Worm (Caenorhabditis elegans) whole organism, L2 larva: ENCODE results near the gene nlp-53.

Experiments used
- C34F6.9 ChIP-seq: fragments of 150-350 bp; optimal IDR thresholded peaks from 2 replicates; lab custom pipeline; 2014; ENCODE audit warnings: missing biosample characterization, missing genetic modification characterization
- F13H6.1 ChIP-seq: sonication (generic microtip); optimal IDR thresholded peaks from 2 replicates; lab custom pipeline; 2016; ENCODE audit warnings: missing genetic modification characterization, missing compliant biosample characterization
- Y55F3AM.14 ChIP-seq: fragments of 200-800 bp; sonication (Bioruptor generic); optimal IDR thresholded peaks from 2 replicates; lab custom pipeline; 2018; ENCODE audit warnings: mild to moderate bottlenecking, missing genetic modification characterization, missing compliant biosample characterization
- aly-2 ChIP-seq: fragments of 150-350 bp; optimal IDR thresholded peaks from 2 replicates; lab custom pipeline; 2014; ENCODE audit warnings: missing biosample characterization, missing genetic modification characterization
- ama-1 ChIP-seq: fragments of 150-350 bp; optimal IDR thresholded peaks from 2 replicates; lab custom pipeline; 2018; ENCODE audit warnings: inconsistent platforms
- blmp-1 ChIP-seq: sonication (generic microtip); optimal IDR thresholded peaks from 2 replicates; lab custom pipeline; 2017; ENCODE audit warnings: missing genetic modification characterization, mild to moderate bottlenecking, missing compliant biosample characterization, antibody characterized with exemption, moderate library complexity; ENCODE audit not compliant: insufficient read depth
- ceh-16 ChIP-seq: fragments of 150-350 bp; optimal IDR thresholded peaks from 2 replicates; lab custom pipeline; 2014; ENCODE audit warnings: missing biosample characterization, missing genetic modification characterization
- ceh-82 ChIP-seq: fragments of 150-350 bp; optimal IDR thresholded peaks from 2 replicates; lab custom pipeline; 2014; ENCODE audit warnings: missing biosample characterization, missing genetic modification characterization
- crh-2 ChIP-seq: sonication (generic microtip); optimal IDR thresholded peaks from 2 replicates; lab custom pipeline; 2017; ENCODE audit warnings: missing biosample characterization, missing genetic modification characterization
- dmd-4 ChIP-seq: sonication (generic microtip); optimal IDR thresholded peaks from 2 replicates; lab custom pipeline; 2017; ENCODE audit warnings: missing biosample characterization, missing genetic modification characterization
- fos-1 ChIP-seq: fragments of 150-350 bp; optimal IDR thresholded peaks from 2 replicates; lab custom pipeline; 2014; ENCODE audit warnings: missing biosample characterization, missing genetic modification characterization
- lin-13 ChIP-seq: fragments of 150-350 bp; optimal IDR thresholded peaks from 2 replicates; lab custom pipeline; 2014; ENCODE audit warnings: missing biosample characterization, missing genetic modification reagents, missing genetic modification characterization
- mdl-1 ChIP-seq, 2 experiments: fragments of 150-350 bp in 1 of 2; sonication (generic microtip) in 1 of 2; optimal IDR thresholded peaks; 2 replicates each; lab custom pipeline; 2017; ENCODE audit warnings: missing biosample characterization in 2 of 2, missing genetic modification characterization in 2 of 2
- nhr-10 ChIP-seq: sonication (generic microtip); optimal IDR thresholded peaks from 2 replicates; lab custom pipeline; 2017; ENCODE audit warnings: missing biosample characterization, missing genetic modification characterization
- nhr-11 ChIP-seq: fragments of 150-350 bp; optimal IDR thresholded peaks from 2 replicates; lab custom pipeline; 2014; ENCODE audit warnings: missing biosample characterization, missing genetic modification characterization
- nhr-12 ChIP-seq: fragments of 150-350 bp; optimal IDR thresholded peaks from 2 replicates; lab custom pipeline; 2014; ENCODE audit warnings: missing biosample characterization, missing genetic modification characterization
- nhr-129 ChIP-seq: fragments of 150-350 bp; optimal IDR thresholded peaks from 2 replicates; lab custom pipeline; 2014; ENCODE audit warnings: missing biosample characterization, missing genetic modification characterization
- nhr-237 ChIP-seq: fragments of 150-350 bp; optimal IDR thresholded peaks from 2 replicates; lab custom pipeline; 2014; ENCODE audit warnings: missing biosample characterization, missing genetic modification characterization
- nhr-77 ChIP-seq: fragments of 150-350 bp; optimal IDR thresholded peaks from 2 replicates; lab custom pipeline; 2014; ENCODE audit warnings: missing biosample characterization, missing genetic modification characterization
- peb-1 ChIP-seq: fragments of 150-350 bp; optimal IDR thresholded peaks from 2 replicates; lab custom pipeline; 2014; ENCODE audit warnings: missing biosample characterization, missing genetic modification characterization
- sem-4 ChIP-seq: fragments of 150-350 bp; optimal IDR thresholded peaks from 2 replicates; lab custom pipeline; 2014; ENCODE audit warnings: missing biosample characterization, missing genetic modification reagents, missing genetic modification characterization
- sma-3 ChIP-seq: sonication (generic microtip); optimal IDR thresholded peaks from 2 replicates; lab custom pipeline; 2016; ENCODE audit warnings: missing genetic modification reagents, missing genetic modification characterization, missing compliant biosample characterization
- unc-39 ChIP-seq: fragments of 150-350 bp; optimal IDR thresholded peaks from 2 replicates; lab custom pipeline; 2014; ENCODE audit warnings: missing biosample characterization, missing genetic modification characterization
- ztf-1 ChIP-seq: fragments of 200-800 bp; sonication (Bioruptor generic); conservative IDR thresholded peaks from 2 replicates; pipeline ENCODE4 v1.3.6; 2022; ENCODE audit warnings: missing genetic modification characterization, missing compliant biosample characterization
- ztf-4 ChIP-seq: fragments of 150-350 bp; optimal IDR thresholded peaks from 2 replicates; lab custom pipeline; 2014; ENCODE audit warnings: missing biosample characterization, missing genetic modification characterization

Gene nlp-53

DNA sequence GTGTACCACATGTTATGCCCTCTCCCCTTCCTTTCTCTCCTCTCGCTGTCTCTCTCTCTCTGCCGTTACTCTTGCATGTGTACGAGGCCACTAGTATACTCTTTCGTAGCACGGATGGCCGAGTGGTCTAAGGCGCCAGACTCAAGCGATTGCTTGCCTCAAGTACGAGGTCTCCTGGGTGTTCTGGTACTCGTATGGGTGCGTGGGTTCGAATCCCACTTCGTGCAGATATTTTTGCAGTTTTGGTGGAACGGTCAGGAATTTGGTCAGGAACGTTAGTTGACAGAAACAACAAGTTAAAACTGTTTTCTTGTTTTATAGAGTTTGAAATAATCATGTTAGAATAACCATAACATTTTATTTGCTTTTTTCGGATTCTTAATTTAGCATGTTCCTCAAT is 46.8 kb downstream of the nlp-53 start (continued):
- TF ChIP-seq ceh-16 (tag; lab: Kevin White, UChicago) = peak; percentile 14
- no peak for TF ChIP-seq ztf-1 (GFP tag; lab: Robert Waterston, UW)
- peak; percentile 86 for TF ChIP-seq sma-3 (GFP tag; lab: Kevin White, UChicago)
- peak; percentile 21 for TF ChIP-seq ztf-4 (tag; lab: Kevin White, UChicago)
- TF ChIP-seq sem-4 (tag; lab: Kevin White, UChicago) = peak; percentile 52
- TF ChIP-seq nhr-12 (tag; lab: Kevin White, UChicago) = peak; percentile 25
- TF ChIP-seq blmp-1 = peak; percentile 12
- TF ChIP-seq ama-1 = peak; percentile 34
- TF ChIP-seq ceh-82 (tag; lab: Kevin White, UChicago) = peak; percentile 18
- TF ChIP-seq, all 48 proteins: peak for 33

DNA sequence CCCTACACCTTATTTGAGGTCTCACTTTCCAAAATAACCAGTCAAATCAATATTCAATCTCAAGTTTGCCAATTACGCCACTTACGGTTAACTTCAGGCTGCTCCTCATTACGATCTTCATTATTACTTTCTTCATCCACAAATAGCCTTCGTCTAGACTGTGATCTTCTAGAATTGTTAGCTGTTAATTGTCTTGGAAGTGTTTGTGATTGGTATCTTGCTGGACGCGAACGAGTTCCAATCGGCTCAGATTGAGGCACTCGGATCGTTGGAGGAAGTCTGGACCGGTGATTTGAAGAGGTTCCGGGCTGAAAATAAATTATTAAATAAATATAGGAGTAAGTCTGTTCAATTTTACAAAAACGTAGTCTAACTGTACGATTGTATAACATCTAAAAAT is 48.2 kb downstream of the nlp-53 start:
- TF ChIP-seq mdl-1 (tag; optimal IDR thresholded peaks at IDR 0.05; lab: Kevin White, UChicago) (no peak), C34F6.9 (tag; lab: Kevin White, UChicago) (no peak), nhr-11 (tag; lab: Kevin White, UChicago) (no peak), aly-2 (tag; lab: Kevin White, UChicago) (no peak), dmd-4 (tag; lab: Kevin White, UChicago) (no peak), lin-13 (no peak), Y55F3AM.14 (GFP tag; lab: Kevin White, UChicago) (no peak), nhr-10 (tag; lab: Kevin White, UChicago) (no peak), nhr-129 (tag; lab: Kevin White, UChicago) (no peak), nhr-77 (tag; lab: Kevin White, UChicago) (no peak), nhr-237 (tag; lab: Kevin White, UChicago) (no peak), crh-2 (tag; lab: Kevin White, UChicago) (no peak), F13H6.1 (no peak), peb-1 (tag; lab: Kevin White, UChicago) (no peak), ztf-4 (tag; lab: Kevin White, UChicago) (no peak)
- TF ChIP-seq, all 48 proteins: peak for 0

DNA sequence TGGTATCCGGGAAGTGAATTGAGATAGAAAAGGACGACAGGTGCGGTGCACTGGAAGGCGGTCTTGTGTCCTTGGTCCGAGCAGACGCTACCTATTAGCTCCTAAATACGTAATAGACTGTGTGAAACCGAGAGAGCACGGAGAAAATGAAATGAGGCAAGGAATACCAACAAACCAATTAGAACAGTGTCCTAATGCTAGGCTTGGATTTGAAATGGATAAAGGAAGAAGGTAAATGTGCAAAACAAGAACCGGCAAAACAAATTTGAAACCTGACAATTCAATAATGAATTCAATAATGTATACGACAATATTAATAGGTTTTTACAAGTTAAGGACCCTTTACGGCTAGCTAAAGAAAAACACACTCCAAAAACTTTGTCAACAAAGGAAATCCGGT is 50.1 kb downstream of the nlp-53 start, which contains the start of gene C04A11.2:
C04A11.2 (minus strand) TSS at position 101 of the 400 bp plus-strand sequence.
- no peak for TF ChIP-seq unc-39 (tag; lab: Kevin White, UChicago)
- no peak for TF ChIP-seq ztf-1 (GFP tag; lab: Robert Waterston, UW)
- no peak for TF ChIP-seq nhr-10 (tag; lab: Kevin White, UChicago)
- TF ChIP-seq C34F6.9 (tag; lab: Kevin White, UChicago) = no peak
- no peak for TF ChIP-seq sma-3 (GFP tag; lab: Kevin White, UChicago)
- no peak for TF ChIP-seq fos-1 (tag; lab: Kevin White, UChicago)
